Worm (Caenorhabditis elegans) whole organism, L4 larva: ENCODE data around the gene etc-1.
A peak's percentile ranks its signal among the peaks of the same experiment; 100 is the strongest.

Experiments
- D1046.2 ChIP-seq: fragments of 200-800 bp; sonication (Bioruptor generic); IDR thresholded peaks from 2 replicates; pipeline ENCODE4 v1.3.6; 2022; ENCODE audit warnings: missing genetic modification characterization, missing compliant biosample characterization
- F49E8.2 ChIP-seq: sonication (generic microtip); optimal IDR thresholded peaks from 2 replicates; lab custom pipeline; 2016; ENCODE audit warnings: missing compliant biosample characterization, mild to moderate bottlenecking, missing genetic modification characterization, borderline replicate concordance
- T20F7.1 ChIP-seq: fragments of 200-800 bp; sonication (Bioruptor generic); optimal IDR thresholded peaks from 2 replicates; lab custom pipeline; 2018; ENCODE audit warnings: mild to moderate bottlenecking, missing genetic modification characterization, missing compliant biosample characterization
- Y48G9A.11 ChIP-seq: fragments of 200-800 bp; sonication (Bioruptor generic); IDR thresholded peaks from 2 replicates; pipeline ENCODE4 v1.3.6; 2022; ENCODE audit warnings: missing genetic modification reagents, missing genetic modification characterization, missing compliant biosample characterization
- Y5F2A.4 ChIP-seq: fragments of 200-800 bp; sonication (Bioruptor generic); optimal IDR thresholded peaks from 2 replicates; lab custom pipeline; 2018; ENCODE audit warnings: mild to moderate bottlenecking, missing genetic modification characterization, missing compliant biosample characterization
- Y75B8A.6 ChIP-seq: fragments of 200-800 bp; sonication (Bioruptor generic); IDR thresholded peaks from 2 replicates; pipeline ENCODE4 v1.3.6; 2022; ENCODE audit warnings: missing genetic modification reagents, missing genetic modification characterization, missing compliant biosample characterization
- ZK337.2 ChIP-seq: fragments of 200-800 bp; sonication (Bioruptor generic); IDR thresholded peaks from 2 replicates; pipeline ENCODE4 v1.3.6; 2022; ENCODE audit warnings: missing genetic modification reagents, missing genetic modification characterization, missing compliant biosample characterization
- aly-2 ChIP-seq: sonication (generic microtip); optimal IDR thresholded peaks from 2 replicates; lab custom pipeline; 2018; ENCODE audit warnings: missing biosample characterization, missing genetic modification characterization
- ceh-82 ChIP-seq: sonication (generic microtip); optimal IDR thresholded peaks from 2 replicates; lab custom pipeline; 2017; ENCODE audit warnings: missing biosample characterization, missing genetic modification characterization
- daf-12 ChIP-seq: fragments of 150-350 bp; optimal IDR thresholded peaks from 2 replicates; lab custom pipeline; 2014; ENCODE audit warnings: missing biosample characterization, missing genetic modification reagents, missing genetic modification characterization
- daf-16 ChIP-seq, 3 experiments: sonication (generic microtip); optimal IDR thresholded peaks; 2 replicates each; lab custom pipeline; 2016 to 2017; ENCODE audit warnings: missing genetic modification characterization in 3 of 3, missing genetic modification reagents in 3 of 3, mild to moderate bottlenecking in 2 of 3, missing compliant biosample characterization in 2 of 3, missing biosample characterization in 1 of 3, moderate library complexity in 1 of 3
- dmd-9 ChIP-seq: fragments of 200-800 bp; sonication (Bioruptor generic); IDR thresholded peaks from 2 replicates; pipeline ENCODE4 v1.3.6; 2022; ENCODE audit warnings: missing genetic modification reagents, missing genetic modification characterization, missing compliant biosample characterization
- dpl-1 ChIP-seq: fragments of 150-350 bp; optimal IDR thresholded peaks from 2 replicates; lab custom pipeline; 2014; ENCODE audit warnings: missing biosample characterization, missing genetic modification reagents, missing genetic modification characterization
- dve-1 ChIP-seq: sonication (generic microtip); optimal IDR thresholded peaks from 2 replicates; lab custom pipeline; 2017; ENCODE audit warnings: antibody characterized with exemption, mild to moderate bottlenecking, missing genetic modification characterization, missing compliant biosample characterization; ENCODE audit not compliant: insufficient read depth
- egl-43 ChIP-seq: fragments of 200-800 bp; sonication (Bioruptor generic); IDR thresholded peaks from 2 replicates; pipeline ENCODE4 v1.3.6; 2022; ENCODE audit warnings: missing genetic modification reagents, missing genetic modification characterization, missing compliant biosample characterization
- gei-8 ChIP-seq: fragments of 200-800 bp; sonication (Bioruptor generic); optimal IDR thresholded peaks from 2 replicates; lab custom pipeline; 2018; ENCODE audit warnings: mild to moderate bottlenecking, missing genetic modification characterization, missing compliant biosample characterization
- hif-1 ChIP-seq, 2 experiments: sonication (generic microtip); optimal IDR thresholded peaks; 2 replicates each; lab custom pipeline; 2016 to 2017; ENCODE audit warnings: missing compliant biosample characterization in 2 of 2, missing genetic modification characterization in 2 of 2, missing genetic modification reagents in 2 of 2, missing genotype in 2 of 2, mild to moderate bottlenecking in 1 of 2
- hlh-11 ChIP-seq: fragments of 200-800 bp; sonication (Bioruptor generic); optimal IDR thresholded peaks from 2 replicates; lab custom pipeline; 2018; ENCODE audit warnings: mild to moderate bottlenecking, missing genetic modification characterization, missing compliant biosample characterization
- hlh-30 ChIP-seq: sonication (generic microtip); optimal IDR thresholded peaks from 2 replicates; lab custom pipeline; 2017; ENCODE audit warnings: antibody characterized with exemption, mild to moderate bottlenecking, missing genetic modification characterization, missing compliant biosample characterization; ENCODE audit not compliant: insufficient read depth
- jun-1 ChIP-seq: fragments of 150-350 bp; optimal IDR thresholded peaks from 2 replicates; lab custom pipeline; 2014; ENCODE audit warnings: missing biosample characterization, missing genetic modification reagents, missing genetic modification characterization
- lim-7 ChIP-seq: fragments of 200-800 bp; sonication (Bioruptor generic); IDR thresholded peaks from 2 replicates; pipeline ENCODE4 v1.3.6; 2022; ENCODE audit warnings: missing genetic modification characterization, missing compliant biosample characterization
- lin-1 ChIP-seq: fragments of 200-800 bp; sonication (Bioruptor generic); IDR thresholded peaks from 2 replicates; pipeline ENCODE4 v1.3.6; 2022; ENCODE audit warnings: missing genetic modification reagents, missing genetic modification characterization, missing compliant biosample characterization
- lin-15B ChIP-seq: fragments of 150-350 bp; sonication (generic microtip); optimal IDR thresholded peaks from 3 replicates; lab custom pipeline; 2014; ENCODE audit warnings: missing biosample characterization, missing genetic modification characterization
- lin-38 ChIP-seq: fragments of 200-800 bp; sonication (Bioruptor generic); IDR thresholded peaks from 2 replicates; pipeline ENCODE4 v1.3.6; 2022; ENCODE audit warnings: missing genetic modification reagents, missing genetic modification characterization, missing compliant biosample characterization
- lin-39 ChIP-seq: fragments of 150-350 bp; optimal IDR thresholded peaks from 2 replicates; lab custom pipeline; 2014; ENCODE audit warnings: missing biosample characterization, missing genetic modification reagents, missing genetic modification characterization
- lsy-2 ChIP-seq, 2 experiments: fragments of 150-350 bp in 1 of 2; sonication (generic microtip) in 1 of 2; optimal IDR thresholded peaks; 2 replicates each; lab custom pipeline; 2014 to 2017; ENCODE audit warnings: missing biosample characterization in 2 of 2, missing genetic modification characterization in 2 of 2
- madf-5 ChIP-seq, 2 experiments: fragments of 200-800 bp; sonication (Bioruptor generic); IDR thresholded peaks; 2 replicates each; pipeline ENCODE4 v1.3.6; 2022; ENCODE audit warnings: missing compliant biosample characterization in 2 of 2, missing genetic modification characterization in 2 of 2
- mep-1 ChIP-seq: fragments of 150-350 bp; sonication (generic microtip); optimal IDR thresholded peaks from 3 replicates; lab custom pipeline; 2014; ENCODE audit warnings: missing biosample characterization, missing genetic modification characterization
- mxl-2 ChIP-seq: fragments of 200-800 bp; sonication (Bioruptor generic); conservative IDR thresholded peaks from 2 replicates; pipeline ENCODE4 v1.3.6; 2022; ENCODE audit warnings: missing genetic modification reagents, missing genetic modification characterization, missing compliant biosample characterization
- mxl-3 ChIP-seq: fragments of 200-800 bp; sonication (Bioruptor generic); optimal IDR thresholded peaks from 2 replicates; lab custom pipeline; 2018; ENCODE audit warnings: mild to moderate bottlenecking, missing genetic modification characterization, missing compliant biosample characterization
- nhr-10 ChIP-seq: fragments of 150-350 bp; optimal IDR thresholded peaks from 2 replicates; lab custom pipeline; 2014; ENCODE audit warnings: missing biosample characterization, missing genetic modification characterization
- nhr-11 ChIP-seq: fragments of 150-350 bp; optimal IDR thresholded peaks from 2 replicates; lab custom pipeline; 2014; ENCODE audit warnings: missing biosample characterization, missing genetic modification characterization
- nhr-237 ChIP-seq: sonication (generic microtip); optimal IDR thresholded peaks from 2 replicates; lab custom pipeline; 2017; ENCODE audit warnings: missing biosample characterization, missing genetic modification characterization
- nhr-28 ChIP-seq: fragments of 150-350 bp; optimal IDR thresholded peaks from 2 replicates; lab custom pipeline; 2014; ENCODE audit warnings: missing biosample characterization, missing genetic modification characterization
- nhr-42 ChIP-seq: fragments of 200-800 bp; sonication (Bioruptor generic); IDR thresholded peaks from 2 replicates; pipeline ENCODE4 v1.3.6; 2022; ENCODE audit warnings: missing genetic modification characterization, missing compliant biosample characterization
- nhr-48 ChIP-seq: sonication (generic microtip); optimal IDR thresholded peaks from 2 replicates; lab custom pipeline; 2016; ENCODE audit warnings: mild to moderate bottlenecking, missing genetic modification characterization, missing compliant biosample characterization
- nhr-6 ChIP-seq: fragments of 150-350 bp; optimal IDR thresholded peaks from 2 replicates; lab custom pipeline; 2014; ENCODE audit warnings: missing biosample characterization, missing genetic modification characterization
- pqm-1 ChIP-seq: sonication (generic microtip); optimal IDR thresholded peaks from 2 replicates; lab custom pipeline; 2017; ENCODE audit warnings: missing biosample characterization, missing genetic modification characterization
- rbr-2 ChIP-seq: sonication (generic microtip); optimal IDR thresholded peaks from 2 replicates; lab custom pipeline; 2016; ENCODE audit warnings: missing genotype, missing genetic modification characterization, missing compliant biosample characterization
- sdz-12 ChIP-seq: fragments of 200-800 bp; sonication (Bioruptor generic); optimal IDR thresholded peaks from 2 replicates; lab custom pipeline; 2018; ENCODE audit warnings: mild to moderate bottlenecking, missing genetic modification characterization, missing compliant biosample characterization
- set-16 ChIP-seq: fragments of 200-800 bp; sonication (Bioruptor generic); IDR thresholded peaks from 2 replicates; pipeline ENCODE4 v1.3.6; 2022; ENCODE audit warnings: missing genetic modification reagents, missing genetic modification characterization, missing compliant biosample characterization
- spr-3 ChIP-seq: fragments of 200-800 bp; sonication (Bioruptor generic); optimal IDR thresholded peaks from 2 replicates; lab custom pipeline; 2018; ENCODE audit warnings: mild to moderate bottlenecking, missing genetic modification characterization, missing compliant biosample characterization
- unc-62 ChIP-seq, 3 experiments: fragments of 150-350 bp in 1 of 3; sonication (generic microtip); optimal IDR thresholded peaks in 2 of 3; peaks in 1 of 3; 1 replicate in 1 of 3; 2 replicates in 2 of 3; lab custom pipeline; 2014 to 2017; ENCODE audit warnings: missing biosample characterization in 3 of 3, missing genetic modification characterization in 3 of 3, missing genetic modification reagents in 3 of 3, missing genotype in 1 of 3
- zfp-3 ChIP-seq: fragments of 200-800 bp; sonication (Bioruptor generic); conservative IDR thresholded peaks from 2 replicates; pipeline ENCODE4 v1.3.6; 2022; ENCODE audit warnings: missing genetic modification reagents, missing genetic modification characterization, missing compliant biosample characterization
- ztf-7 ChIP-seq: fragments of 150-350 bp; optimal IDR thresholded peaks from 2 replicates; lab custom pipeline; 2014; ENCODE audit warnings: missing biosample characterization, missing genetic modification characterization

The etc-1 gene

ce11 chrII:8704413-8704874 lies 39.8 kb downstream of the etc-1 start, which contains the start of gene prx-5 (continued):
- TF ChIP-seq jun-1 (tag; lab: Kevin White, UChicago) (no peak), mep-1 (tag; lab: Kevin White, UChicago) (no peak), lim-7 (GFP tag; lab: Robert Waterston, UW) (no peak), T20F7.1 (GFP tag; lab: Kevin White, UChicago) (peak; percentile 10), pqm-1 (peak; percentile 35), nhr-28 (tag; lab: Kevin White, UChicago) (peak; percentile 77), dve-1 (tag; lab: Kevin White, UChicago) (peak; percentile 32), nhr-48 (no peak), nhr-6 (tag; lab: Kevin White, UChicago) (no peak), Y48G9A.11 (GFP tag; lab: Robert Waterston, UW) (no peak), lin-39 (tag; lab: Kevin White, UChicago) (no peak), unc-62 (GFP tag; optimal IDR thresholded peaks at IDR 0.05 in 1 of 2; lab: Kevin White, UChicago) (no peak), unc-62 (tag; optimal IDR thresholded peaks at IDR 0.05; lab: Kevin White, UChicago) (no peak), mxl-2 (GFP tag; lab: Robert Waterston, UW) (no peak), egl-43 (GFP tag; lab: Robert Waterston, UW) (no peak), lin-15B (tag; lab: Kevin White, UChicago) (no peak), dpl-1 (GFP tag; lab: Kevin White, UChicago) (no peak)

DNA sequence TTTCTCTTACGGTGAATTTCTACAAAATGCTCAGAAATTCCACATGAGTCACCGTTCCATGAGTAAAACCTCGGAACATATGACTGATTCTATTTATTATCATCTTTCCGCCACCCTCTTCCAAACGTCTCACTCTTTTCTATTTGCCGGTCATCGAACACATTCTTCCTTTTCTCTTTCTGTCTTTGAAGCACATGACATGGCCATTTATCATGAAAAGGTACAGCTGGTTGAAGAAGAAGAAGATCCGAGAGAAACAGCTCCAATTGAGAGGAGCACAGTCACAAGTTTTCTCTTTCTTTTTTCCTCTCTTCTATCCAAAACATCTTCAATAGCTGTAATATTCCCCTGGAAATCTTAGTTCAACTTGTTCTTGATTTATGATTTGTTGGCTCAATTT lies 42.4 kb downstream of the etc-1 start, which contains the start of gene cup-16:
Gene cup-16, plus strand, starts transcription at position 132 of the 400 bp plus-strand sequence.
- TF ChIP-seq spr-3 (GFP tag; lab: Kevin White, UChicago) (no peak), hlh-11 (tag; lab: Kevin White, UChicago) (peak; percentile 55), daf-16 (GFP tag; optimal IDR thresholded peaks at IDR 0.05; lab: Kevin White, UChicago) (peak in 1 of 2 experiments; percentile 25), daf-16 (tag; optimal IDR thresholded peaks at IDR 0.05; lab: Kevin White, UChicago) (no peak), rbr-2 (tag; lab: Kevin White, UChicago) (no peak), mep-1 (tag; lab: Kevin White, UChicago) (no peak), lin-1 (GFP tag; lab: Robert Waterston, UW) (no peak), ZK337.2 (GFP tag; lab: Robert Waterston, UW) (no peak), madf-5 (GFP tag; IDR thresholded peaks at IDR 0.05; lab: Robert Waterston, UW) (no peak), zfp-3 (GFP tag; lab: Robert Waterston, UW) (no peak), nhr-237 (tag; lab: Kevin White, UChicago) (no peak), Y5F2A.4 (no peak), Y75B8A.6 (GFP tag; lab: Robert Waterston, UW) (no peak), nhr-42 (no peak), aly-2 (tag; lab: Kevin White, UChicago) (no peak), unc-62 (GFP tag; optimal IDR thresholded peaks at IDR 0.05 in 1 of 2; lab: Kevin White, UChicago) (peak in 1 of 2 experiments; percentile 71), unc-62 (tag; optimal IDR thresholded peaks at IDR 0.05; lab: Kevin White, UChicago) (no peak), hif-1 (tag; optimal IDR thresholded peaks at IDR 0.05; lab: Kevin White, UChicago) (no peak), nhr-10 (no peak), lsy-2 (tag; optimal IDR thresholded peaks at IDR 0.05; lab: Kevin White, UChicago) (peak in 1 of 2 experiments; percentile 36), lin-38 (GFP tag; lab: Robert Waterston, UW) (no peak), lin-15B (tag; lab: Kevin White, UChicago) (no peak), ceh-82 (tag; lab: Kevin White, UChicago) (no peak), sdz-12 (GFP tag; lab: Kevin White, UChicago) (no peak), D1046.2 (no peak), mxl-3 (no peak), hlh-30 (tag; lab: Kevin White, UChicago) (peak; percentile 74), daf-12 (tag; lab: Kevin White, UChicago) (no peak), ztf-7 (tag; lab: Kevin White, UChicago) (no peak), gei-8 (GFP tag; lab: Kevin White, UChicago) (no peak), jun-1 (tag; lab: Kevin White, UChicago) (no peak), set-16 (GFP tag; lab: Robert Waterston, UW) (no peak), T20F7.1 (GFP tag; lab: Kevin White, UChicago) (no peak), F49E8.2 (tag; lab: Kevin White, UChicago) (no peak), nhr-28 (tag; lab: Kevin White, UChicago) (no peak), dmd-9 (no peak), nhr-11 (peak; percentile 71)
